Fruit fly (Drosophila melanogaster) whole organism, embryonic: ENCODE results near the gene Megf8.

Experiments
- Bdp1 ChIP-seq: fragments of 200-800 bp; sonication (Bioruptor generic); optimal IDR thresholded peaks from 3 replicates; lab custom pipeline; 2016; ENCODE audit warnings: missing biosample characterization, missing genetic modification characterization
- CG11247 ChIP-seq: fragments of 200-800 bp; sonication (Bioruptor generic); IDR thresholded peaks from 2 replicates; pipeline ENCODE4 v1.3.6; 2022; ENCODE audit warnings: missing biosample characterization, missing genetic modification characterization
- CG12744 ChIP-seq: fragments of 200-800 bp; sonication (Bioruptor generic); optimal IDR thresholded peaks from 2 replicates; lab custom pipeline; 2016; ENCODE audit warnings: missing biosample characterization, missing genetic modification characterization
- CG12942 ChIP-seq: fragments of 200-800 bp; sonication (Bioruptor generic); optimal IDR thresholded peaks from 3 replicates; lab custom pipeline; 2016; ENCODE audit warnings: missing biosample characterization, missing genetic modification characterization
- CG16863 ChIP-seq: fragments of 200-800 bp; sonication (Bioruptor generic); optimal IDR thresholded peaks from 3 replicates; lab custom pipeline; 2016; ENCODE audit warnings: missing biosample characterization, missing genetic modification characterization
- CG1792 ChIP-seq: fragments of 200-800 bp; sonication (Bioruptor generic); optimal IDR thresholded peaks from 2 replicates; lab custom pipeline; 2016; ENCODE audit warnings: missing biosample characterization, missing genetic modification characterization
- CG2116 ChIP-seq: fragments of 200-800 bp; sonication (Bioruptor generic); optimal IDR thresholded peaks from 3 replicates; lab custom pipeline; 2018; ENCODE audit warnings: missing biosample characterization, mild to moderate bottlenecking, missing genetic modification characterization
- CG30431 ChIP-seq: fragments of 200-800 bp; sonication (Bioruptor generic); optimal IDR thresholded peaks from 2 replicates; lab custom pipeline; 2017; ENCODE audit warnings: missing biosample characterization, missing genetic modification characterization
- CG31224 ChIP-seq: fragments of 200-800 bp; sonication (Bioruptor generic); IDR thresholded peaks from 2 replicates; pipeline ENCODE4 v1.3.6; 2022; ENCODE audit warnings: missing biosample characterization, missing genetic modification characterization
- CG31441 ChIP-seq: fragments of 200-800 bp; sonication (Bioruptor generic); IDR thresholded peaks from 2 replicates; pipeline ENCODE4 v1.3.6; 2022; ENCODE audit warnings: missing biosample characterization, missing genetic modification characterization
- CG4282 ChIP-seq: fragments of 200-800 bp; sonication (Bioruptor generic); optimal IDR thresholded peaks from 2 replicates; lab custom pipeline; 2016; ENCODE audit warnings: missing biosample characterization, missing genetic modification characterization
- CG4404 ChIP-seq: fragments of 200-800 bp; sonication (Bioruptor generic); IDR thresholded peaks from 2 replicates; pipeline ENCODE4 v1.3.6; 2022; ENCODE audit warnings: missing biosample characterization, missing genetic modification characterization
- CG4617 ChIP-seq: fragments of 200-800 bp; sonication (Bioruptor generic); optimal IDR thresholded peaks from 3 replicates; lab custom pipeline; 2016; ENCODE audit warnings: missing biosample characterization, missing genetic modification characterization, borderline replicate concordance
- CG4707 ChIP-seq: fragments of 200-800 bp; sonication (Bioruptor generic); optimal IDR thresholded peaks from 2 replicates; lab custom pipeline; 2018; ENCODE audit warnings: missing biosample characterization, mild to moderate bottlenecking, missing genetic modification characterization, moderate library complexity
- CG5245 ChIP-seq: fragments of 200-800 bp; sonication (Bioruptor generic); optimal IDR thresholded peaks from 3 replicates; lab custom pipeline; 2016; ENCODE audit warnings: missing biosample characterization, missing genetic modification characterization
- CG8478 ChIP-seq: fragments of >200 bp; optimal IDR thresholded peaks from 2 replicates; lab custom pipeline; 2018
- CG9215 ChIP-seq: fragments of 200-800 bp; sonication (Bioruptor generic); IDR thresholded peaks from 2 replicates; pipeline ENCODE4 v1.3.6; 2022; ENCODE audit warnings: missing biosample characterization, missing genetic modification characterization
- Camta ChIP-seq: fragments of 200-800 bp; sonication (Bioruptor generic); optimal IDR thresholded peaks from 2 replicates; lab custom pipeline; 2016; ENCODE audit warnings: missing biosample characterization, missing genetic modification characterization
- Dad ChIP-seq: fragments of 200-800 bp; sonication (Bioruptor generic); optimal IDR thresholded peaks from 3 replicates; lab custom pipeline; 2016; ENCODE audit warnings: missing biosample characterization, missing genetic modification characterization
- Dref ChIP-seq: fragments of 200-800 bp; sonication (Bioruptor generic); IDR thresholded peaks from 2 replicates; pipeline ENCODE4 v1.3.6; 2022; ENCODE audit warnings: missing biosample characterization, missing genetic modification characterization
- E2f1 ChIP-seq: fragments of 200-800 bp; sonication (Bioruptor generic); IDR thresholded peaks from 2 replicates; pipeline ENCODE4 v1.3.6; 2022; ENCODE audit warnings: missing biosample characterization, missing genetic modification characterization
- HmgD ChIP-seq: fragments of 200-800 bp; sonication (Bioruptor generic); optimal IDR thresholded peaks from 3 replicates; lab custom pipeline; 2016; ENCODE audit warnings: missing biosample characterization, missing genetic modification characterization
- Hmr ChIP-seq: fragments of 200-800 bp; sonication (Bioruptor generic); optimal IDR thresholded peaks from 3 replicates; lab custom pipeline; 2017; ENCODE audit warnings: mild to moderate bottlenecking, missing biosample characterization, missing genetic modification reagents, missing genetic modification characterization
- Lhr ChIP-seq: fragments of 200-800 bp; sonication (Bioruptor generic); optimal IDR thresholded peaks from 3 replicates; lab custom pipeline; 2017; ENCODE audit warnings: mild to moderate bottlenecking, missing biosample characterization, missing genetic modification reagents, missing genetic modification characterization
- NFAT ChIP-seq: fragments of 200-800 bp; sonication (Bioruptor generic); IDR thresholded peaks from 2 replicates; pipeline ENCODE4 v1.3.6; 2022; ENCODE audit warnings: missing biosample characterization, missing genetic modification characterization
- YL-1 ChIP-seq: fragments of 200-800 bp; sonication (Bioruptor generic); optimal IDR thresholded peaks from 3 replicates; lab custom pipeline; 2017; ENCODE audit warnings: missing biosample characterization, mild to moderate bottlenecking, missing genetic modification characterization
- abd-A ChIP-seq: fragments of 200-800 bp; sonication (Bioruptor generic); optimal IDR thresholded peaks from 3 replicates; lab custom pipeline; 2019; ENCODE audit warnings: missing biosample characterization, mild to moderate bottlenecking, missing genetic modification characterization, moderate library complexity
- ap ChIP-seq: fragments of 200-800 bp; sonication (Bioruptor generic); IDR thresholded peaks from 2 replicates; pipeline ENCODE4 v1.3.6; 2022; ENCODE audit warnings: missing biosample characterization, missing genetic modification characterization
- crol ChIP-seq: fragments of 200-800 bp; sonication (Bioruptor generic); IDR thresholded peaks from 2 replicates; pipeline ENCODE4 v1.3.6; 2022; ENCODE audit warnings: missing biosample characterization, missing genetic modification characterization
- cwo ChIP-seq: fragments of 200-800 bp; sonication (Bioruptor generic); optimal IDR thresholded peaks from 3 replicates; lab custom pipeline; 2017; ENCODE audit warnings: missing biosample characterization, missing genetic modification characterization, mild to moderate bottlenecking, moderate library complexity, missing genetic modification reagents
- dpn ChIP-seq, 2 experiments: fragments of 200-800 bp; sonication (Bioruptor generic); optimal IDR thresholded peaks; 3 replicates each; lab custom pipeline; 2016; ENCODE audit warnings: missing biosample characterization in 2 of 2, missing genetic modification characterization in 2 of 2
- exex ChIP-seq: fragments of 200-800 bp; sonication (Bioruptor generic); optimal IDR thresholded peaks from 4 replicates; lab custom pipeline; 2018; ENCODE audit warnings: missing biosample characterization, mild to moderate bottlenecking, missing genetic modification characterization, moderate library complexity
- fd102C ChIP-seq: fragments of 200-800 bp; sonication (Bioruptor generic); optimal IDR thresholded peaks from 2 replicates; lab custom pipeline; 2018; ENCODE audit warnings: missing biosample characterization, mild to moderate bottlenecking, missing genetic modification characterization, moderate library complexity
- inv ChIP-seq: fragments of 200-800 bp; sonication (Bioruptor generic); IDR thresholded peaks from 2 replicates; pipeline ENCODE4 v1.3.6; 2022; ENCODE audit warnings: missing biosample characterization, missing genetic modification characterization; ENCODE audit not compliant: partially characterized antibody
- kah ChIP-seq: fragments of 200-800 bp; sonication (Bioruptor generic); optimal IDR thresholded peaks from 2 replicates; lab custom pipeline; 2018; ENCODE audit warnings: missing biosample characterization, mild to moderate bottlenecking, missing genetic modification characterization
- lmd ChIP-seq: fragments of 200-800 bp; sonication (Bioruptor generic); IDR thresholded peaks from 2 replicates; pipeline ENCODE4 v1.3.6; 2022; ENCODE audit warnings: missing biosample characterization, missing genetic modification characterization
- lov ChIP-seq, 2 experiments: fragments of 200-800 bp in 1 of 2; fragments of >200 bp in 1 of 2; sonication (Bioruptor generic) in 1 of 2; IDR thresholded peaks in 1 of 2; optimal IDR thresholded peaks in 1 of 2; 2 replicates in 1 of 2; 3 replicates in 1 of 2; pipeline versions ENCODE4 v1.3.6 to Lab custom; 2017 to 2022; ENCODE audit warnings: missing biosample characterization in 1 of 2, missing genetic modification characterization in 1 of 2
- oc ChIP-seq: fragments of 200-800 bp; sonication (Bioruptor generic); optimal IDR thresholded peaks from 2 replicates; lab custom pipeline; 2018; ENCODE audit warnings: missing biosample characterization, mild to moderate bottlenecking, missing genetic modification characterization, moderate library complexity
- pros ChIP-seq: fragments of 200-800 bp; sonication (Bioruptor generic); optimal IDR thresholded peaks from 3 replicates; lab custom pipeline; 2019; ENCODE audit warnings: missing biosample characterization, mild to moderate bottlenecking, missing genetic modification characterization, moderate library complexity
- psq ChIP-seq: fragments of 200-800 bp; sonication (Bioruptor generic); optimal IDR thresholded peaks from 2 replicates; lab custom pipeline; 2017; ENCODE audit warnings: missing biosample characterization, missing genetic modification characterization
- repo ChIP-seq: fragments of 200-800 bp; sonication (Bioruptor generic); optimal IDR thresholded peaks from 2 replicates; lab custom pipeline; 2016; ENCODE audit warnings: missing biosample characterization, missing genetic modification characterization
- ro ChIP-seq: fragments of 200-800 bp; sonication (Bioruptor generic); IDR thresholded peaks from 2 replicates; pipeline ENCODE4 v1.3.6; 2022; ENCODE audit warnings: missing biosample characterization, missing genetic modification characterization
- row ChIP-seq: fragments of 200-800 bp; sonication (Bioruptor generic); IDR thresholded peaks from 3 replicates; pipeline ENCODE4 v1.3.6; 2022; ENCODE audit warnings: missing biosample characterization, missing genetic modification characterization
- schlank ChIP-seq: fragments of 200-800 bp; sonication (Bioruptor generic); optimal IDR thresholded peaks from 2 replicates; lab custom pipeline; 2018; ENCODE audit warnings: missing biosample characterization, mild to moderate bottlenecking, missing genetic modification characterization
- scrt ChIP-seq: fragments of 200-800 bp; sonication (Bioruptor generic); optimal IDR thresholded peaks from 2 replicates; lab custom pipeline; 2018; ENCODE audit warnings: missing biosample characterization, mild to moderate bottlenecking, missing genetic modification characterization, moderate library complexity
- sens-2 ChIP-seq: fragments of 200-800 bp; sonication (Bioruptor generic); IDR thresholded peaks from 2 replicates; pipeline ENCODE4 v1.3.6; 2022; ENCODE audit warnings: missing biosample characterization, missing genetic modification characterization
- slou ChIP-seq: fragments of 200-800 bp; sonication (Bioruptor generic); optimal IDR thresholded peaks from 3 replicates; lab custom pipeline; 2016; ENCODE audit warnings: missing biosample characterization, missing genetic modification characterization
- sob ChIP-seq: fragments of 200-800 bp; sonication (Bioruptor generic); IDR thresholded peaks from 2 replicates; pipeline ENCODE4 v1.3.6; 2022; ENCODE audit warnings: missing biosample characterization, missing genetic modification characterization
- tgo ChIP-seq: fragments of 200-800 bp; sonication (Bioruptor generic); IDR thresholded peaks from 3 replicates; pipeline ENCODE4 v1.3.6; 2022; ENCODE audit warnings: missing biosample characterization, missing genetic modification characterization
- twi ChIP-seq: fragments of 200-800 bp; optimal IDR thresholded peaks from 2 replicates; lab custom pipeline; 2019; ENCODE audit warnings: missing biosample characterization, mild to moderate bottlenecking, missing genetic modification characterization, moderate library complexity
- yki ChIP-seq: fragments of >200 bp; optimal IDR thresholded peaks from 3 replicates; lab custom pipeline; 2018

Gene Megf8

dm6 chr2L:8082692-8083412 lies 39.6 kb downstream of the Megf8 start, which contains the start of gene Mcr (continued):
- TF ChIP-seq CG31441 = peak; percentile 12; the same call in 1 of the 2 replicates
- TF ChIP-seq CG8478 = no peak
- TF ChIP-seq CG12942 (GFP tag; lab: Kevin White, UChicago) = no peak
- peak; percentile 50 for TF ChIP-seq CG2116 (GFP tag; lab: Kevin White, UChicago)
- TF ChIP-seq twi (tag; lab: Kevin White, UChicago) = no peak
- no peak for TF ChIP-seq CG30431 (GFP tag; lab: Kevin White, UChicago)
- TF ChIP-seq Bdp1 (GFP tag; lab: Kevin White, UChicago) = no peak
- TF ChIP-seq kah (GFP tag; lab: Kevin White, UChicago) = no peak
- peak in 1 of 2 experiments; percentile 41 for TF ChIP-seq dpn (GFP tag; optimal IDR thresholded peaks at IDR 0.05; lab: Kevin White, UChicago)
- no peak for TF ChIP-seq pros (GFP tag; lab: Kevin White, UChicago)
- TF ChIP-seq Hmr (GFP tag; lab: Kevin White, UChicago) = peak; percentile 39
- no peak for TF ChIP-seq CG4404
- no peak for TF ChIP-seq lmd (GFP tag; lab: Robert Waterston, UW)
- no peak for TF ChIP-seq oc (tag; lab: Kevin White, UChicago)
- no peak for TF ChIP-seq E2f1
- TF ChIP-seq psq (GFP tag; lab: Kevin White, UChicago) = no peak
- TF ChIP-seq CG31224 (GFP tag; lab: Robert Waterston, UW) = no peak
- TF ChIP-seq Dref = peak; percentile 39
- TF ChIP-seq cwo (GFP tag; lab: Kevin White, UChicago) = no peak
- peak; percentile 35; the same call in 1 of the 2 replicates for TF ChIP-seq inv (GFP tag; lab: Robert Waterston, UW)
- TF ChIP-seq exex = no peak
- no peak; the same call in 1 of the 2 replicates for TF ChIP-seq sob (GFP tag; lab: Robert Waterston, UW)
- TF ChIP-seq CG12744 (GFP tag; lab: Kevin White, UChicago) = no peak
- TF ChIP-seq repo = no peak
- no peak for TF ChIP-seq CG9215 (GFP tag; lab: Robert Waterston, UW)
- no peak for TF ChIP-seq fd102C (GFP tag; lab: Kevin White, UChicago)
- TF ChIP-seq Camta (GFP tag; lab: Kevin White, UChicago) = no peak
- no peak for TF ChIP-seq CG16863 (GFP tag; lab: Kevin White, UChicago)
- no peak for TF ChIP-seq Dad (GFP tag; lab: Kevin White, UChicago)
- no peak for TF ChIP-seq yki (lab: Kevin White, UChicago)
- TF ChIP-seq HmgD (GFP tag; lab: Kevin White, UChicago) = no peak
- TF ChIP-seq row = peak; percentile 31; the same call in 1 of the 3 replicates
- TF ChIP-seq CG11247 (GFP tag; lab: Robert Waterston, UW) = no peak
- no peak for TF ChIP-seq scrt (GFP tag; lab: Kevin White, UChicago)
- no peak for TF ChIP-seq ap (GFP tag; lab: Robert Waterston, UW)
- no peak for TF ChIP-seq tgo
- no peak for TF ChIP-seq CG1792
- TF ChIP-seq abd-A (tag; lab: Kevin White, UChicago) = no peak
- no peak for TF ChIP-seq slou (GFP tag; lab: Kevin White, UChicago)
- TF ChIP-seq ro (GFP tag; lab: Robert Waterston, UW) = no peak
- TF ChIP-seq NFAT (GFP tag; lab: Robert Waterston, UW) = no peak
- TF ChIP-seq lov (optimal IDR thresholded peaks at IDR 0.05; lab: Kevin White, UChicago) = no peak
- 0 out of 3 replicates have a peak, but pooled peaks have one; percentile 36 for TF ChIP-seq lov (GFP tag; IDR thresholded peaks at IDR 0.05; lab: Robert Waterston, UW)
- no peak for TF ChIP-seq CG4707
- TF ChIP-seq schlank = no peak
- TF ChIP-seq CG4617 (GFP tag; lab: Kevin White, UChicago) = no peak
- TF ChIP-seq crol (GFP tag; lab: Robert Waterston, UW) = no peak
- no peak for TF ChIP-seq CG5245
- no peak for TF ChIP-seq sens-2 (GFP tag; lab: Robert Waterston, UW)
- TF ChIP-seq CG4282 = no peak
- peak; percentile 82 for TF ChIP-seq Lhr (GFP tag; lab: Kevin White, UChicago)
- TF ChIP-seq YL-1 (GFP tag; lab: Kevin White, UChicago) = no peak
